Worm (Caenorhabditis elegans) whole organism, L2 larva: ENCODE data around the gene F41D9.2.

Experiments used
- R02D3.7 ChIP-seq: fragments of 150-350 bp; optimal IDR thresholded peaks from 2 replicates; lab custom pipeline; 2014; ENCODE audit warnings: missing biosample characterization, missing genetic modification characterization
- blmp-1 ChIP-seq: sonication (generic microtip); optimal IDR thresholded peaks from 2 replicates; lab custom pipeline; 2017; ENCODE audit warnings: missing genetic modification characterization, mild to moderate bottlenecking, missing compliant biosample characterization, antibody characterized with exemption, moderate library complexity; ENCODE audit not compliant: insufficient read depth
- mab-5 ChIP-seq: fragments of 150-350 bp; optimal IDR thresholded peaks from 2 replicates; lab custom pipeline; 2014; ENCODE audit warnings: missing biosample characterization, missing genetic modification characterization
- unc-55 ChIP-seq: fragments of 150-350 bp; sonication (generic microtip); optimal IDR thresholded peaks from 3 replicates; lab custom pipeline; 2014; ENCODE audit warnings: missing biosample characterization, missing genetic modification reagents, missing genetic modification characterization
- ztf-1 ChIP-seq: fragments of 200-800 bp; sonication (Bioruptor generic); conservative IDR thresholded peaks from 2 replicates; pipeline ENCODE4 v1.3.6; 2022; ENCODE audit warnings: missing genetic modification characterization, missing compliant biosample characterization
- ztf-11 ChIP-seq: sonication (generic microtip); optimal IDR thresholded peaks from 2 replicates; lab custom pipeline; 2017; ENCODE audit warnings: missing biosample characterization, missing genetic modification characterization

- peak; percentile 67 for TF ChIP-seq blmp-1 (tag; lab: Kevin White, UChicago)
- TF ChIP-seq mab-5 (tag; lab: Kevin White, UChicago), result peak; percentile 71
- TF ChIP-seq R02D3.7 (tag; lab: Kevin White, UChicago), result no peak
- TF ChIP-seq ztf-1 (GFP tag; lab: Robert Waterston, UW), result no peak
- TF ChIP-seq ztf-11 (tag; lab: Kevin White, UChicago), result peak; percentile 56
- peak; percentile 83 for TF ChIP-seq unc-55 (GFP tag; lab: Kevin White, UChicago)
These were observed 19.8 kb upstream of the F41D9.2 start for ce11 chrX:8404308-8405085.
